Worm (Caenorhabditis elegans) whole organism, L4 larva: ENCODE measurements around the gene crp-1.

Source experiments
- R02D3.7 ChIP-seq: fragments of 150-350 bp; sonication (generic microtip); optimal IDR thresholded peaks from 3 replicates; lab custom pipeline; 2014; ENCODE audit warnings: missing biosample characterization, missing genetic modification characterization
- T26A8.4 ChIP-seq: fragments of 200-800 bp; sonication (Bioruptor generic); IDR thresholded peaks from 2 replicates; pipeline ENCODE4 v1.3.6; 2022; ENCODE audit warnings: missing genetic modification characterization, missing compliant biosample characterization
- Y5F2A.4 ChIP-seq: fragments of 200-800 bp; sonication (Bioruptor generic); optimal IDR thresholded peaks from 2 replicates; lab custom pipeline; 2018; ENCODE audit warnings: mild to moderate bottlenecking, missing genetic modification characterization, missing compliant biosample characterization
- ZK546.5 ChIP-seq, 2 experiments: sonication (generic microtip); optimal IDR thresholded peaks; 2 replicates each; lab custom pipeline; 2017; ENCODE audit warnings: missing biosample characterization in 2 of 2, missing genetic modification characterization in 2 of 2
- aha-1 ChIP-seq: fragments of 150-350 bp; peaks from one replicate; lab custom pipeline; 2014; ENCODE audit warnings: missing biosample characterization, missing genetic modification characterization
- ama-1 ChIP-seq: fragments of 150-350 bp; optimal IDR thresholded peaks from 2 replicates; lab custom pipeline; 2014; ENCODE audit warnings: inconsistent platforms, mixed read lengths
- arid-1 ChIP-seq: fragments of 200-800 bp; sonication (Bioruptor generic); conservative IDR thresholded peaks from 2 replicates; pipeline ENCODE4 v1.3.6; 2022; ENCODE audit warnings: missing genetic modification reagents, missing genetic modification characterization, missing compliant biosample characterization
- ceh-20 ChIP-seq: fragments of 200-800 bp; sonication (Bioruptor generic); IDR thresholded peaks from 2 replicates; pipeline ENCODE4 v1.3.6; 2022; ENCODE audit warnings: missing genetic modification reagents, missing genetic modification characterization, missing compliant biosample characterization
- ceh-28 ChIP-seq: fragments of 150-350 bp; optimal IDR thresholded peaks from 2 replicates; lab custom pipeline; 2014; ENCODE audit warnings: missing biosample characterization, missing genetic modification reagents, missing genetic modification characterization
- ceh-44 ChIP-seq: fragments of 200-800 bp; sonication (Bioruptor generic); IDR thresholded peaks from 2 replicates; pipeline ENCODE4 v1.3.6; 2022; ENCODE audit warnings: missing genetic modification reagents, missing genetic modification characterization, missing compliant biosample characterization
- daf-12 ChIP-seq: fragments of 150-350 bp; optimal IDR thresholded peaks from 2 replicates; lab custom pipeline; 2014; ENCODE audit warnings: missing biosample characterization, missing genetic modification reagents, missing genetic modification characterization
- daf-16 ChIP-seq, 3 experiments: sonication (generic microtip); optimal IDR thresholded peaks; 2 replicates each; lab custom pipeline; 2016 to 2017; ENCODE audit warnings: missing genetic modification characterization in 3 of 3, missing genetic modification reagents in 3 of 3, mild to moderate bottlenecking in 2 of 3, missing compliant biosample characterization in 2 of 3, missing biosample characterization in 1 of 3, moderate library complexity in 1 of 3
- fkh-10 ChIP-seq: fragments of 150-350 bp; optimal IDR thresholded peaks from 2 replicates; lab custom pipeline; 2014; ENCODE audit warnings: missing biosample characterization, missing genetic modification reagents, missing genetic modification characterization
- fos-1 ChIP-seq: fragments of 150-350 bp; optimal IDR thresholded peaks from 2 replicates; lab custom pipeline; 2014; ENCODE audit warnings: missing biosample characterization, missing genetic modification characterization
- hif-1 ChIP-seq, 2 experiments: sonication (generic microtip); optimal IDR thresholded peaks; 2 replicates each; lab custom pipeline; 2016 to 2017; ENCODE audit warnings: missing compliant biosample characterization in 2 of 2, missing genetic modification characterization in 2 of 2, missing genetic modification reagents in 2 of 2, missing genotype in 2 of 2, mild to moderate bottlenecking in 1 of 2
- hlh-11 ChIP-seq: fragments of 200-800 bp; sonication (Bioruptor generic); optimal IDR thresholded peaks from 2 replicates; lab custom pipeline; 2018; ENCODE audit warnings: mild to moderate bottlenecking, missing genetic modification characterization, missing compliant biosample characterization
- hlh-30 ChIP-seq: sonication (generic microtip); optimal IDR thresholded peaks from 2 replicates; lab custom pipeline; 2017; ENCODE audit warnings: antibody characterized with exemption, mild to moderate bottlenecking, missing genetic modification characterization, missing compliant biosample characterization; ENCODE audit not compliant: insufficient read depth
- lim-7 ChIP-seq: fragments of 200-800 bp; sonication (Bioruptor generic); IDR thresholded peaks from 2 replicates; pipeline ENCODE4 v1.3.6; 2022; ENCODE audit warnings: missing genetic modification characterization, missing compliant biosample characterization
- lin-38 ChIP-seq: fragments of 200-800 bp; sonication (Bioruptor generic); IDR thresholded peaks from 2 replicates; pipeline ENCODE4 v1.3.6; 2022; ENCODE audit warnings: missing genetic modification reagents, missing genetic modification characterization, missing compliant biosample characterization
- lir-3 ChIP-seq: sonication (generic microtip); optimal IDR thresholded peaks from 2 replicates; lab custom pipeline; 2016; ENCODE audit warnings: mild to moderate bottlenecking, missing genetic modification characterization, missing compliant biosample characterization
- lsy-2 ChIP-seq, 2 experiments: fragments of 150-350 bp in 1 of 2; sonication (generic microtip) in 1 of 2; optimal IDR thresholded peaks; 2 replicates each; lab custom pipeline; 2014 to 2017; ENCODE audit warnings: missing biosample characterization in 2 of 2, missing genetic modification characterization in 2 of 2
- madf-5 ChIP-seq, 2 experiments: fragments of 200-800 bp; sonication (Bioruptor generic); IDR thresholded peaks; 2 replicates each; pipeline ENCODE4 v1.3.6; 2022; ENCODE audit warnings: missing compliant biosample characterization in 2 of 2, missing genetic modification characterization in 2 of 2
- mep-1 ChIP-seq: fragments of 150-350 bp; sonication (generic microtip); optimal IDR thresholded peaks from 3 replicates; lab custom pipeline; 2014; ENCODE audit warnings: missing biosample characterization, missing genetic modification characterization
- mxl-2 ChIP-seq: fragments of 200-800 bp; sonication (Bioruptor generic); conservative IDR thresholded peaks from 2 replicates; pipeline ENCODE4 v1.3.6; 2022; ENCODE audit warnings: missing genetic modification reagents, missing genetic modification characterization, missing compliant biosample characterization
- nhr-28 ChIP-seq: fragments of 150-350 bp; optimal IDR thresholded peaks from 2 replicates; lab custom pipeline; 2014; ENCODE audit warnings: missing biosample characterization, missing genetic modification characterization
- nhr-41 ChIP-seq: fragments of 200-800 bp; sonication (Bioruptor generic); IDR thresholded peaks from 2 replicates; pipeline ENCODE4 v1.3.6; 2022; ENCODE audit warnings: missing genetic modification reagents, missing genetic modification characterization, missing compliant biosample characterization
- nhr-76 ChIP-seq: fragments of 150-350 bp; optimal IDR thresholded peaks from 2 replicates; lab custom pipeline; 2014; ENCODE audit warnings: missing biosample characterization, missing genetic modification characterization
- pha-4 ChIP-seq, 2 experiments: fragments of 150-350 bp in 1 of 2; fragments of 200-800 bp in 1 of 2; sonication (Bioruptor generic) in 1 of 2; IDR thresholded peaks in 1 of 2; optimal IDR thresholded peaks in 1 of 2; 2 replicates each; pipeline versions ENCODE4 v1.3.6 to Lab custom; 2014 to 2022; ENCODE audit warnings: missing genetic modification characterization in 2 of 2, missing genetic modification reagents in 2 of 2, missing biosample characterization in 1 of 2, missing compliant biosample characterization in 1 of 2
- set-16 ChIP-seq: fragments of 200-800 bp; sonication (Bioruptor generic); IDR thresholded peaks from 2 replicates; pipeline ENCODE4 v1.3.6; 2022; ENCODE audit warnings: missing genetic modification reagents, missing genetic modification characterization, missing compliant biosample characterization
- spr-3 ChIP-seq: fragments of 200-800 bp; sonication (Bioruptor generic); optimal IDR thresholded peaks from 2 replicates; lab custom pipeline; 2018; ENCODE audit warnings: mild to moderate bottlenecking, missing genetic modification characterization, missing compliant biosample characterization
- unc-62 ChIP-seq, 3 experiments: fragments of 150-350 bp in 1 of 3; sonication (generic microtip); optimal IDR thresholded peaks in 2 of 3; peaks in 1 of 3; 1 replicate in 1 of 3; 2 replicates in 2 of 3; lab custom pipeline; 2014 to 2017; ENCODE audit warnings: missing biosample characterization in 3 of 3, missing genetic modification characterization in 3 of 3, missing genetic modification reagents in 3 of 3, missing genotype in 1 of 3
- zip-2 ChIP-seq: fragments of 150-350 bp; optimal IDR thresholded peaks from 2 replicates; lab custom pipeline; 2014; ENCODE audit warnings: missing biosample characterization, missing genetic modification characterization
- ztf-11 ChIP-seq: fragments of 150-350 bp; optimal IDR thresholded peaks from 2 replicates; lab custom pipeline; 2014; ENCODE audit warnings: missing biosample characterization, missing genetic modification characterization

crp-1 gene

DNA sequence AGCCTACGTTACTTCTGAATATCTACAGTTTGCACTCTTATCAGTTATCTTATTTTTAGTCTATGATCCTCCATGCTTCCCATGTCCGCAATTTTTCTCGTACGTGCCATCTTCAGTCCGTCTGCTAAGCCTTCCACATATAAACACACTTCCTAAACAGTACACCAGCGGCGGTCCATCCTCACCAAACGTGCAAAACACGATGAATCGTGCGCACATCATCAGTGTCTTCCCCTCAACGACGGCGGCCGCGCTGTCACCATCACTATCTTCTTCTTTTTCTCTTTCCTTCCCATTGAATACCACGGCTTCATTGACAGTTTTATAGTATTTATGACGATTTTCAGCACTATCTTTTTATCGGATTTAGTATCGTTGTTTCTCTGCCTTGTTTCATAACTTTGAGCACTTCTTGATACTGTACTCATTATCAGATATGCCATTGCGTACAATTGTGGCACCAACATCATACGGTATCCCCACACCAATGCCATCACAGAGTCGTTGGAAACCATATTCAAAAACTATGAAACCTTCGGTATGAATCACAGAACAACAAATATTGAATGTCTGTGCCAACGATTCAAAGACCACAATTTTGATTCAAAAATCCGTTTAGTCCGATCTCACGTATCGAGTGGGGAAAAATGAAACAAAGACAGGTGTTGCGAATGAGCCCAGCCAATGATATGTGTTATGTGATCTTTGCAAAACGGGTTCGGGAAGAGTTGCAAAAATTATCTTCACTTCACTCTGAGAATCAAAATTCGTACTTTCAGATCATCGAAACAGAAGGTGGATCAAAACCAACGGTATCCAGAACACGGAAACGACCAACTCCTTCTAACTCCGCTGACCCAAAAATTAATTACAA is 5.2 kb upstream of the crp-1 start:
- TF ChIP-seq Y5F2A.4 (no peak), ztf-11 (no peak), nhr-28 (peak; percentile 0), aha-1 (tag; lab: Kevin White, UChicago) (peak; percentile 95), unc-62 (GFP tag; optimal IDR thresholded peaks at IDR 0.05 in 1 of 2; lab: Kevin White, UChicago) (peak in 1 of 2 experiments; percentile 31), unc-62 (tag; optimal IDR thresholded peaks at IDR 0.05; lab: Kevin White, UChicago) (no peak), hlh-11 (tag; lab: Kevin White, UChicago) (no peak), hif-1 (tag; optimal IDR thresholded peaks at IDR 0.05; lab: Kevin White, UChicago) (peak; percentile 49 to 81), ceh-20 (GFP tag; lab: Robert Waterston, UW) (no peak), mxl-2 (no peak)

ce11 chrV:10474040-10474439 is 4.3 kb upstream of the crp-1 start:
- TF ChIP-seq T26A8.4 (GFP tag; lab: Robert Waterston, UW) (0 out of 2 replicates have a peak, but pooled peaks have one; percentile 12), hif-1 (tag; optimal IDR thresholded peaks at IDR 0.05; lab: Kevin White, UChicago) (peak; percentile 48 to 87), arid-1 (GFP tag; lab: Robert Waterston, UW) (no peak), aha-1 (tag; lab: Kevin White, UChicago) (peak; percentile 37), daf-16 (GFP tag; optimal IDR thresholded peaks at IDR 0.05; lab: Kevin White, UChicago) (peak in 1 of 2 experiments; percentile 76), daf-16 (tag; optimal IDR thresholded peaks at IDR 0.05; lab: Kevin White, UChicago) (no peak), pha-4 (GFP tag; IDR thresholded peaks at IDR 0.05; lab: Robert Waterston, UW) (no peak), pha-4 (tag; optimal IDR thresholded peaks at IDR 0.05; lab: Kevin White, UChicago) (peak; percentile 51), Y5F2A.4 (no peak), ama-1 (lab: Kevin White, UChicago) (peak; percentile 25), nhr-76 (no peak)

DNA sequence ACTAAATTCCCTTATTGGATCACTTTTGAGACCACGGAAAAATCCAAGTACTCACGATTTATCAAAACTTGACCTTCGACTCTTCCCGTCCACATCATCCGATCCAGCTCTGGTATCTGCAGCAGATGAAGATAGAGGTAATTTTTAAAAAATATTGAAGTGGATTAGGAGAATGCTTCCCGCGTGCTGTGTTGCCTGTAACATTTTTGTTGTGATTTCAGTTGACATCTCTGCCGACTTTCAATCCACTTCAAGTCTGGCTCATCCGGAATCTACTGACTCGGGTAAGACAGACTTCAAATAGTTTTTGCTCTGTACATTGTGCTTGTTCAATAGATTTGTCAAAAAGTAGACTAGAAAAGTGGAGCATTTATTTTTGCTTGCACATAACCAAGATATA is 2.9 kb upstream of the crp-1 start:
- TF ChIP-seq mep-1 (tag; lab: Kevin White, UChicago): no peak
- no peak for TF ChIP-seq ceh-28 (tag; lab: Kevin White, UChicago)
- TF ChIP-seq aha-1 (tag; lab: Kevin White, UChicago): peak; percentile 96
- no peak for TF ChIP-seq daf-12 (tag; lab: Kevin White, UChicago)
- TF ChIP-seq lin-38: no peak
- TF ChIP-seq ama-1 (lab: Kevin White, UChicago): peak; percentile 66
- no peak for TF ChIP-seq fkh-10 (GFP tag; lab: Kevin White, UChicago)
- no peak for TF ChIP-seq ZK546.5 (tag; optimal IDR thresholded peaks at IDR 0.05; lab: Kevin White, UChicago)
- no peak for TF ChIP-seq ceh-44 (GFP tag; lab: Robert Waterston, UW)
- TF ChIP-seq set-16 (GFP tag; lab: Robert Waterston, UW): no peak
- no peak for TF ChIP-seq lim-7 (GFP tag; lab: Robert Waterston, UW)
- TF ChIP-seq spr-3 (GFP tag; lab: Kevin White, UChicago): no peak
- TF ChIP-seq lir-3 (tag; lab: Kevin White, UChicago): no peak
- TF ChIP-seq R02D3.7 (tag; lab: Kevin White, UChicago): no peak

DNA sequence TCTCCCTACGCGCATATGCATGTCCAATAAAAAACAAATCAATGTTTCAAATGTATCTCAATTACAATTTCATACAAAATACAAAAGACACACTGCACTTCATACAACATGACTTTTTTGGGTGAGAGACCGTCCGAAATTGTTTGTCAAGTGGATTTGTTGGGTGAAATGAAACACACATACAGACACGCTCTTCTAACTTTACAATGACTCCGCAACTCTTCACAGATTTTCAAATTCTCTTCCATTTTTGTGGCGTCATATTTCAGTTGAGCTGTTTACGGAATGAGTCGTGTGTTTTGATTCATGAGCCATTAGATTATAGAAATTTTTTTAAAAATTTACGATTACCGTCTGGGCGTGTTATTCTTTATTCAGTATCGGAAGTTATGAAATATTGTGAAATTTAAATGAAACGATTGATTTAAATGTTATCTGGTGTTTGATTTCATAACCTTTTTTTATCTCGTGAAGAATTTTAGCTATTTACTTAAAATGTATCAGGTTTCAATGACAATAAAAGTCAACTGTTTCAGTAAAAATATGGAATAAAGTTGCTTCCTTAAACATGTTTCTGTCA is 1.4 kb upstream of the crp-1 start:
- peak; percentile 6 for TF ChIP-seq hlh-30 (tag; lab: Kevin White, UChicago)
- TF ChIP-seq madf-5 (GFP tag; IDR thresholded peaks at IDR 0.05; lab: Robert Waterston, UW): no peak
- TF ChIP-seq nhr-28: peak; percentile 20
- peak; percentile 89 for TF ChIP-seq aha-1 (tag; lab: Kevin White, UChicago)
- TF ChIP-seq hif-1 (tag; optimal IDR thresholded peaks at IDR 0.05; lab: Kevin White, UChicago): peak in 1 of 2 experiments; percentile 23
- TF ChIP-seq fos-1: no peak
- TF ChIP-seq lsy-2 (tag; optimal IDR thresholded peaks at IDR 0.05; lab: Kevin White, UChicago): peak in 1 of 2 experiments; percentile 20
- peak; percentile 93 for TF ChIP-seq ama-1 (lab: Kevin White, UChicago)
- TF ChIP-seq lir-3 (tag; lab: Kevin White, UChicago): no peak
- peak; percentile 56 for TF ChIP-seq mep-1 (tag; lab: Kevin White, UChicago)
- TF ChIP-seq zip-2 (tag; lab: Kevin White, UChicago): peak; percentile 86
- no peak for TF ChIP-seq nhr-41
